Fruit fly (Drosophila melanogaster) whole organism, embryonic: ENCODE results near the gene Seipin.

Source experiments
- Abd-B ChIP-seq: fragments of 200-800 bp; sonication (Bioruptor generic); optimal IDR thresholded peaks from 2 replicates; lab custom pipeline; 2018; ENCODE audit warnings: missing biosample characterization, mild to moderate bottlenecking, missing genetic modification characterization, moderate library complexity
- Bgb ChIP-seq: fragments of 200-800 bp; sonication (Bioruptor generic); IDR thresholded peaks from 2 replicates; pipeline ENCODE4 v1.3.6; 2022; ENCODE audit warnings: missing biosample characterization, missing genetic modification characterization; ENCODE audit not compliant: partially characterized antibody
- CG10654 ChIP-seq: fragments of 200-800 bp; sonication (Bioruptor generic); optimal IDR thresholded peaks from 2 replicates; lab custom pipeline; 2016; ENCODE audit warnings: missing biosample characterization, missing genetic modification characterization
- CG1233 ChIP-seq: fragments of 200-800 bp; sonication (Bioruptor generic); optimal IDR thresholded peaks from 4 replicates; lab custom pipeline; 2018; ENCODE audit warnings: missing biosample characterization, mild to moderate bottlenecking, missing genetic modification characterization
- CG13287 ChIP-seq: fragments of 200-800 bp; sonication (Bioruptor generic); IDR thresholded peaks from 2 replicates; pipeline ENCODE4 v1.3.6; 2022; ENCODE audit warnings: missing biosample characterization, missing genetic modification characterization; ENCODE audit not compliant: partially characterized antibody
- CG2116 ChIP-seq: fragments of 200-800 bp; sonication (Bioruptor generic); optimal IDR thresholded peaks from 3 replicates; lab custom pipeline; 2018; ENCODE audit warnings: missing biosample characterization, mild to moderate bottlenecking, missing genetic modification characterization
- CG2120 ChIP-seq: fragments of 200-800 bp; sonication (Bioruptor generic); optimal IDR thresholded peaks from 3 replicates; lab custom pipeline; 2016; ENCODE audit warnings: missing biosample characterization, missing genetic modification characterization
- CG31441 ChIP-seq: fragments of 200-800 bp; sonication (Bioruptor generic); IDR thresholded peaks from 2 replicates; pipeline ENCODE4 v1.3.6; 2022; ENCODE audit warnings: missing biosample characterization, missing genetic modification characterization
- CG33557 ChIP-seq: fragments of 200-800 bp; sonication (Bioruptor generic); optimal IDR thresholded peaks from 2 replicates; lab custom pipeline; 2019; ENCODE audit warnings: missing biosample characterization, mild to moderate bottlenecking, missing genetic modification characterization, moderate library complexity
- CG4617 ChIP-seq: fragments of 200-800 bp; sonication (Bioruptor generic); optimal IDR thresholded peaks from 3 replicates; lab custom pipeline; 2016; ENCODE audit warnings: missing biosample characterization, missing genetic modification characterization, borderline replicate concordance
- CG6689 ChIP-seq: fragments of 200-800 bp; sonication (Bioruptor generic); IDR thresholded peaks from 2 replicates; pipeline ENCODE4 v1.3.6; 2022; ENCODE audit warnings: missing biosample characterization, missing genetic modification characterization
- Deaf1 ChIP-seq: fragments of 200-800 bp; optimal IDR thresholded peaks from 3 replicates; lab custom pipeline; 2019; ENCODE audit warnings: missing biosample characterization, mild to moderate bottlenecking, missing genetic modification characterization, moderate library complexity
- Dp ChIP-seq: fragments of 200-800 bp; sonication (Bioruptor generic); optimal IDR thresholded peaks from 2 replicates; lab custom pipeline; 2018; ENCODE audit warnings: missing biosample characterization, mild to moderate bottlenecking, missing genetic modification characterization, moderate library complexity
- E2f1 ChIP-seq: fragments of 200-800 bp; sonication (Bioruptor generic); IDR thresholded peaks from 2 replicates; pipeline ENCODE4 v1.3.6; 2022; ENCODE audit warnings: missing biosample characterization, missing genetic modification characterization
- Fer3 ChIP-seq: fragments of 200-800 bp; sonication (Bioruptor generic); optimal IDR thresholded peaks from 2 replicates; lab custom pipeline; 2018; ENCODE audit warnings: missing biosample characterization, mild to moderate bottlenecking, missing genetic modification characterization, moderate library complexity
- Gug ChIP-seq: fragments of 200-800 bp; sonication (Bioruptor generic); IDR thresholded peaks from 4 replicates; pipeline ENCODE4 v1.3.6; 2022; ENCODE audit warnings: missing biosample characterization, missing genetic modification characterization
- HHEX ChIP-seq: fragments of 200-800 bp; sonication (Bioruptor generic); optimal IDR thresholded peaks from 3 replicates; lab custom pipeline; 2017; ENCODE audit warnings: missing biosample characterization, mild to moderate bottlenecking, missing genetic modification characterization, missing genetic modification reagents
- HmgD ChIP-seq: fragments of 200-800 bp; sonication (Bioruptor generic); optimal IDR thresholded peaks from 3 replicates; lab custom pipeline; 2016; ENCODE audit warnings: missing biosample characterization, missing genetic modification characterization
- Hmr ChIP-seq: fragments of 200-800 bp; sonication (Bioruptor generic); optimal IDR thresholded peaks from 3 replicates; lab custom pipeline; 2017; ENCODE audit warnings: mild to moderate bottlenecking, missing biosample characterization, missing genetic modification reagents, missing genetic modification characterization
- MTF-1 ChIP-seq: fragments of 200-800 bp; sonication (Bioruptor generic); optimal IDR thresholded peaks from 2 replicates; lab custom pipeline; 2018; ENCODE audit warnings: missing biosample characterization, mild to moderate bottlenecking, missing genetic modification characterization, borderline replicate concordance
- Med ChIP-seq: fragments of 200-800 bp; sonication (Bioruptor generic); peaks from one replicate; lab custom pipeline; 2016; ENCODE audit warnings: missing biosample characterization, missing genetic modification characterization, mild to moderate bottlenecking, inconsistent platforms, moderate library complexity
- Mes4 ChIP-seq: fragments of 200-800 bp; sonication (Bioruptor generic); optimal IDR thresholded peaks from 2 replicates; lab custom pipeline; 2016; ENCODE audit warnings: missing biosample characterization, missing genetic modification characterization
- Myb ChIP-seq: fragments of 200-800 bp; sonication (Bioruptor generic); optimal IDR thresholded peaks from 2 replicates; lab custom pipeline; 2016; ENCODE audit warnings: missing biosample characterization, missing genetic modification characterization
- Optix ChIP-seq: fragments of 200-800 bp; sonication (Bioruptor generic); IDR thresholded peaks from 3 replicates; pipeline ENCODE4 v1.3.6; 2022; ENCODE audit warnings: missing biosample characterization, missing genetic modification characterization
- Pdp1 ChIP-seq, 2 experiments: fragments of 200-800 bp; sonication (Bioruptor generic); optimal IDR thresholded peaks; 3 replicates each; lab custom pipeline; 2016; ENCODE audit warnings: missing biosample characterization in 2 of 2, missing genetic modification characterization in 2 of 2, mild to moderate bottlenecking in 1 of 2, moderate library complexity in 1 of 2
- Ptx1 ChIP-seq: fragments of 200-800 bp; sonication (Bioruptor generic); IDR thresholded peaks from 2 replicates; pipeline ENCODE4 v1.3.6; 2022; ENCODE audit warnings: missing biosample characterization, missing genetic modification characterization
- Scr ChIP-seq: fragments of 200-800 bp; sonication (Bioruptor generic); IDR thresholded peaks from 2 replicates; pipeline ENCODE4 v1.3.6; 2022; ENCODE audit warnings: missing biosample characterization, missing genetic modification characterization; ENCODE audit not compliant: partially characterized antibody
- Side ChIP-seq: fragments of 200-800 bp; sonication (Bioruptor generic); optimal IDR thresholded peaks from 2 replicates; lab custom pipeline; 2016; ENCODE audit warnings: missing biosample characterization, missing genetic modification characterization
- Spps ChIP-seq: fragments of 200-800 bp; sonication (Bioruptor generic); optimal IDR thresholded peaks from 2 replicates; lab custom pipeline; 2018; ENCODE audit warnings: missing biosample characterization, mild to moderate bottlenecking, missing genetic modification characterization
- Tbp ChIP-seq: fragments of >200 bp; optimal IDR thresholded peaks from 2 replicates; lab custom pipeline; 2018; ENCODE audit warnings: missing biosample characterization, missing genetic modification characterization
- Trl ChIP-seq, 3 experiments: fragments of >200 bp in 2 of 3; fragments of 200-800 bp in 1 of 3; sonication (Bioruptor generic) in 1 of 3; optimal IDR thresholded peaks; 2 replicates in 1 of 3; 3 replicates in 2 of 3; lab custom pipeline; 2016 to 2017; ENCODE audit warnings: missing biosample characterization in 1 of 3, missing genetic modification characterization in 1 of 3
- Vsx1 ChIP-seq: fragments of 200-800 bp; sonication (Bioruptor generic); optimal IDR thresholded peaks from 2 replicates; lab custom pipeline; 2017; ENCODE audit warnings: missing biosample characterization, mild to moderate bottlenecking, missing genetic modification characterization, missing genetic modification reagents
- al ChIP-seq: fragments of 200-800 bp; sonication (Bioruptor generic); IDR thresholded peaks from 2 replicates; pipeline ENCODE4 v1.3.6; 2022; ENCODE audit warnings: missing biosample characterization, missing genetic modification characterization
- chif ChIP-seq, 2 experiments: fragments of 200-800 bp; sonication (Bioruptor generic); optimal IDR thresholded peaks; 3 replicates each; lab custom pipeline; 2016; ENCODE audit warnings: missing biosample characterization in 2 of 2, missing genetic modification characterization in 2 of 2
- chm ChIP-seq: fragments of 200-800 bp; sonication (Bioruptor generic); IDR thresholded peaks from 2 replicates; pipeline ENCODE4 v1.3.6; 2022; ENCODE audit warnings: missing biosample characterization, missing genetic modification characterization
- esg ChIP-seq: fragments of 200-800 bp; sonication (Bioruptor generic); conservative IDR thresholded peaks from 2 replicates; pipeline ENCODE4 v1.3.6; 2022; ENCODE audit warnings: missing biosample characterization, missing genetic modification characterization
- fd96Cb ChIP-seq: fragments of 200-800 bp; sonication (Bioruptor generic); optimal IDR thresholded peaks from 2 replicates; lab custom pipeline; 2018; ENCODE audit warnings: missing biosample characterization, mild to moderate bottlenecking, missing genetic modification characterization, moderate library complexity
- her ChIP-seq: fragments of 200-800 bp; sonication (Bioruptor generic); optimal IDR thresholded peaks from 2 replicates; lab custom pipeline; 2016; ENCODE audit warnings: missing biosample characterization, missing genetic modification characterization
- jing ChIP-seq: fragments of 200-800 bp; sonication (Bioruptor generic); optimal IDR thresholded peaks from 2 replicates; lab custom pipeline; 2018; ENCODE audit warnings: missing biosample characterization, mild to moderate bottlenecking, missing genetic modification characterization
- mirr ChIP-seq: fragments of 200-800 bp; sonication (Bioruptor generic); optimal IDR thresholded peaks from 3 replicates; lab custom pipeline; 2018; ENCODE audit warnings: missing biosample characterization, mild to moderate bottlenecking, missing genetic modification characterization
- odd ChIP-seq: fragments of 200-800 bp; sonication (Bioruptor generic); optimal IDR thresholded peaks from 2 replicates; lab custom pipeline; 2017; ENCODE audit warnings: missing biosample characterization, mild to moderate bottlenecking, missing genetic modification characterization
- onecut ChIP-seq: fragments of 200-800 bp; sonication (Bioruptor generic); IDR thresholded peaks from 2 replicates; pipeline ENCODE4 v1.3.6; 2022; ENCODE audit warnings: missing biosample characterization, missing genetic modification characterization
- pzg ChIP-seq: fragments of 200-800 bp; sonication (Bioruptor generic); optimal IDR thresholded peaks from 3 replicates; lab custom pipeline; 2018; ENCODE audit warnings: missing biosample characterization, mild to moderate bottlenecking, missing genetic modification characterization, moderate library complexity
- sisA ChIP-seq: fragments of 200-800 bp; sonication (Bioruptor generic); IDR thresholded peaks from 2 replicates; pipeline ENCODE4 v1.3.6; 2022; ENCODE audit warnings: missing biosample characterization, missing genetic modification characterization
- stc ChIP-seq: fragments of 200-800 bp; sonication (Bioruptor generic); IDR thresholded peaks from 2 replicates; pipeline ENCODE4 v1.3.6; 2022; ENCODE audit warnings: missing biosample characterization, missing genetic modification characterization
- unc-4 ChIP-seq: fragments of 200-800 bp; sonication (Bioruptor generic); IDR thresholded peaks from 2 replicates; pipeline ENCODE4 v1.3.6; 2022; ENCODE audit warnings: missing biosample characterization, missing genetic modification characterization; ENCODE audit not compliant: partially characterized antibody

Seipin gene

DNA sequence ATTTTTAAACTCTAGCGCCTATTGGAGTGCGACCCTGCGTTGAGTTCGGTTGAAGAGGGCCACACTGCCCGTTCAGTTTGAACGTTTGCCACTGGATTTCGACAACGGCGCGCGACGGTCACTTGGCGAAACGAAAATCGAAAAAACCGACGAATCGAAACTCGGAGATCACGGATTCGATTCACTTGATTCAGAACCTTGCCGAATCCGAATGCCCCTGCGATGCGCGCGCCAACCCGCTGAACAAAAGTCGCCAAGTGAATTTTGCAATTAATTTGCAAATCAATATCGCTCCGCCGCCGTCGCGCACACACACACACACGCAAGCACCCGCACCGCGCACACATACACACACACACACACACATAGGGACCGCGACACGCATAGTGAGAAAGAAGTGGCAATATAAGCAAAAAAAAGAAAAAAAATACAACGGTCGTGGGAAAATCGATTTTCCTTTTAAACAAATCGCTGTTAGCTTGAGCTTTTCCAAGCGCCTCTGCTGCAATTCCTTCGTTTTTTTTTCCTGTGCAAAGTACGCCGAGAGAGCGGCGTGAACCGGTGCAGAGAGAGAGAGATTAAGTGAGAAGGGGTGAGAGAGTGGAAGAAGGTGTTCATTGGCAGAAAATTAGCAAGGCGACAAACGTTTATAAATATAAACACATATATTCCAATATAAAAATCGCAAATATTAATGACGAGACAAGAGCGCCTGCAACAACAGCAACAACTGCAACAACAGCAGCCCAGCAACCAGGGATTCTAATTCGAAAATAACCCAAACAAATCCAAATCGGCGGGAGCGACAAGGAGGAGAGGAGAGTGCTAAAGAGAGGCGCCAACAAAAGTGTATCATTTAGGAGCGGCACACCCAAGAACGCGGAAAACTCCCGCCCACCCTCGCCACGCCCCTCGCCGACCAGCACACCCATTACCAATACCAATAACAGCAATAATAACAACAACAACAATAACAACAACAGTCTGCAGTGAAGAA is 30.9 kb upstream of the Seipin start, which contains the start of gene egh (continued):
- no peak for TF ChIP-seq CG10654 (GFP tag; lab: Kevin White, UChicago)
- TF ChIP-seq Scr, result peak; percentile 23; the same call in 1 of the 2 replicates
- TF ChIP-seq CG31441 (GFP tag; lab: Robert Waterston, UW), result no peak
- TF ChIP-seq HHEX (GFP tag; lab: Kevin White, UChicago), result peak; percentile 52
- peak; percentile 82 for TF ChIP-seq Med (GFP tag; lab: Kevin White, UChicago)
- peak; percentile 70 for TF ChIP-seq Optix
- 0 out of 2 replicates have a peak, but pooled peaks have one; percentile 34 for TF ChIP-seq E2f1
- peak; percentile 28; the same call in 1 of the 2 replicates for TF ChIP-seq al (GFP tag; lab: Robert Waterston, UW)
- peak; percentile 93 for TF ChIP-seq Dp (GFP tag; lab: Kevin White, UChicago)
- no peak for TF ChIP-seq Abd-B (GFP tag; lab: Kevin White, UChicago)
- TF ChIP-seq Fer3 (tag; lab: Kevin White, UChicago), result no peak
- TF ChIP-seq onecut (GFP tag; lab: Robert Waterston, UW), result peak; percentile 77
- peak; percentile 67 for TF ChIP-seq Myb (GFP tag; lab: Kevin White, UChicago)
- no peak for TF ChIP-seq odd (GFP tag; lab: Kevin White, UChicago)
- peak; percentile 99 for TF ChIP-seq CG2116 (GFP tag; lab: Kevin White, UChicago)
- peak; percentile 19; the same call in 1 of the 2 replicates for TF ChIP-seq CG13287
- TF ChIP-seq jing (GFP tag; lab: Kevin White, UChicago), result no peak
- peak; percentile 26; the same call in 1 of the 2 replicates for TF ChIP-seq sisA
- TF ChIP-seq CG4617 (GFP tag; lab: Kevin White, UChicago), result peak; percentile 80
- no peak for TF ChIP-seq Tbp (GFP tag; lab: Kevin White, UChicago)
- no peak for TF ChIP-seq MTF-1 (GFP tag; lab: Kevin White, UChicago)
- peak; percentile 81 for TF ChIP-seq Deaf1
- TF ChIP-seq Side, result peak; percentile 50
- TF ChIP-seq Gug, result peak; percentile 44; the same call in 1 of the 4 replicates
- TF ChIP-seq chif (GFP tag; optimal IDR thresholded peaks at IDR 0.05; lab: Kevin White, UChicago), result peak; percentile 0 to 37
- peak; percentile 35; the same call in 1 of the 2 replicates for TF ChIP-seq esg (GFP tag; lab: Robert Waterston, UW)
- peak; percentile 60 for TF ChIP-seq Ptx1 (GFP tag; lab: Robert Waterston, UW)
- no peak for TF ChIP-seq Spps (tag; lab: Kevin White, UChicago)
- peak; percentile 41; the same call in 1 of the 2 replicates for TF ChIP-seq stc (GFP tag; lab: Robert Waterston, UW)
- peak; percentile 43 for TF ChIP-seq her (GFP tag; lab: Kevin White, UChicago)
- TF ChIP-seq pzg (GFP tag; lab: Kevin White, UChicago), result peak; percentile 90
- TF ChIP-seq CG2120 (GFP tag; lab: Kevin White, UChicago), result peak; percentile 36
- TF ChIP-seq HmgD, result peak; percentile 13
- peak; percentile 39; the same call in 1 of the 2 replicates for TF ChIP-seq CG6689 (GFP tag; lab: Robert Waterston, UW)
- TF ChIP-seq CG1233 (GFP tag; lab: Kevin White, UChicago), result no peak
- TF ChIP-seq unc-4 (GFP tag; lab: Robert Waterston, UW), result peak; percentile 20; the same call in 1 of the 2 replicates
- no peak for TF ChIP-seq Pdp1 (GFP tag; optimal IDR thresholded peaks at IDR 0.05; lab: Kevin White, UChicago)
- peak; percentile 76 to 92 for TF ChIP-seq Trl (optimal IDR thresholded peaks at IDR 0.05; lab: Kevin White, UChicago)
- peak; percentile 51 for TF ChIP-seq Trl (GFP tag; optimal IDR thresholded peaks at IDR 0.05; lab: Kevin White, UChicago)
- no peak for TF ChIP-seq fd96Cb
- TF ChIP-seq Bgb (GFP tag; lab: Robert Waterston, UW), result peak; percentile 24; the same call in 1 of the 2 replicates
- peak; percentile 51 for TF ChIP-seq Mes4 (GFP tag; lab: Kevin White, UChicago)
- TF ChIP-seq Hmr (GFP tag; lab: Kevin White, UChicago), result peak; percentile 25
- TF ChIP-seq CG33557 (GFP tag; lab: Kevin White, UChicago), result no peak
- TF ChIP-seq Vsx1, result no peak
- no peak for TF ChIP-seq mirr (GFP tag; lab: Kevin White, UChicago)
- TF ChIP-seq chm, result peak; percentile 14; the same call in 1 of the 2 replicates
